Worm (Caenorhabditis elegans) whole organism, late embryonic: ENCODE results near the gene ZK892.5.

Experiments used
- C08G9.2 ChIP-seq: sonication (generic microtip); optimal IDR thresholded peaks from 2 replicates; lab custom pipeline; 2016; ENCODE audit warnings: mild to moderate bottlenecking, missing genetic modification characterization, moderate library complexity, missing compliant biosample characterization
- F13H6.1 ChIP-seq: sonication (generic microtip); optimal IDR thresholded peaks from 2 replicates; lab custom pipeline; 2016; ENCODE audit warnings: missing genetic modification characterization, missing compliant biosample characterization
- K02D7.2 ChIP-seq: sonication (generic microtip); optimal IDR thresholded peaks from 2 replicates; lab custom pipeline; 2017; ENCODE audit warnings: mild to moderate bottlenecking, missing genetic modification characterization, missing compliant biosample characterization
- ahr-1 ChIP-seq: sonication (generic microtip); optimal IDR thresholded peaks from 2 replicates; lab custom pipeline; 2016; ENCODE audit warnings: missing genetic modification characterization, missing compliant biosample characterization
- ama-1 ChIP-seq: fragments of 150-350 bp; optimal IDR thresholded peaks from 2 replicates; lab custom pipeline; 2014
- ceh-14 ChIP-seq: sonication (generic microtip); optimal IDR thresholded peaks from 2 replicates; lab custom pipeline; 2016; ENCODE audit warnings: missing genotype, missing genetic modification characterization, missing compliant biosample characterization
- ceh-18 ChIP-seq: sonication (generic microtip); optimal IDR thresholded peaks from 2 replicates; lab custom pipeline; 2016; ENCODE audit warnings: missing genetic modification characterization, missing compliant biosample characterization
- ceh-19 ChIP-seq: fragments of 200-800 bp; sonication (Bioruptor generic); optimal IDR thresholded peaks from 2 replicates; lab custom pipeline; 2018; ENCODE audit warnings: mild to moderate bottlenecking, missing genetic modification characterization, missing compliant biosample characterization
- ceh-2 ChIP-seq: sonication (generic microtip); optimal IDR thresholded peaks from 2 replicates; lab custom pipeline; 2016; ENCODE audit warnings: missing genotype, missing genetic modification characterization, missing compliant biosample characterization
- ceh-22 ChIP-seq: sonication (generic microtip); optimal IDR thresholded peaks from 2 replicates; lab custom pipeline; 2017; ENCODE audit warnings: missing biosample characterization, missing genetic modification characterization
- ceh-45 ChIP-seq: fragments of 200-800 bp; sonication (Bioruptor generic); IDR thresholded peaks from 2 replicates; pipeline ENCODE4 v1.3.6; 2022; ENCODE audit warnings: missing genetic modification reagents, missing genetic modification characterization, missing compliant biosample characterization
- ceh-9 ChIP-seq: sonication (generic microtip); optimal IDR thresholded peaks from 2 replicates; lab custom pipeline; 2016; ENCODE audit warnings: mild to moderate bottlenecking, missing genetic modification characterization, inconsistent platforms, missing compliant biosample characterization
- dve-1 ChIP-seq: sonication (generic microtip); optimal IDR thresholded peaks from 2 replicates; lab custom pipeline; 2017; ENCODE audit warnings: antibody characterized with exemption, mild to moderate bottlenecking, missing genetic modification characterization, missing compliant biosample characterization
- elt-2 ChIP-seq: sonication (generic microtip); optimal IDR thresholded peaks from 2 replicates; lab custom pipeline; 2016; ENCODE audit warnings: missing genetic modification reagents, missing genetic modification characterization, missing compliant biosample characterization
- elt-4 ChIP-seq: sonication (generic microtip); optimal IDR thresholded peaks from 2 replicates; lab custom pipeline; 2016; ENCODE audit warnings: missing genetic modification characterization, missing compliant biosample characterization
- fax-1 ChIP-seq: sonication (generic microtip); optimal IDR thresholded peaks from 2 replicates; lab custom pipeline; 2016; ENCODE audit warnings: missing genotype, missing genetic modification characterization, missing compliant biosample characterization
- fkh-10 ChIP-seq: fragments of 150-350 bp; optimal IDR thresholded peaks from 2 replicates; lab custom pipeline; 2014; ENCODE audit warnings: missing biosample characterization, missing genetic modification reagents, missing genetic modification characterization
- gmeb-2 ChIP-seq: sonication (generic microtip); optimal IDR thresholded peaks from 2 replicates; lab custom pipeline; 2016; ENCODE audit warnings: missing genetic modification characterization, inconsistent platforms, missing compliant biosample characterization
- hlh-13 ChIP-seq: fragments of 200-800 bp; sonication (Bioruptor generic); optimal IDR thresholded peaks from 2 replicates; lab custom pipeline; 2018; ENCODE audit warnings: mild to moderate bottlenecking, missing genetic modification characterization, missing compliant biosample characterization
- hlh-30 ChIP-seq: sonication (generic microtip); optimal IDR thresholded peaks from 2 replicates; lab custom pipeline; 2017; ENCODE audit warnings: antibody characterized with exemption, missing genetic modification characterization, missing compliant biosample characterization; ENCODE audit not compliant: insufficient read depth
- lim-6 ChIP-seq: sonication (generic microtip); optimal IDR thresholded peaks from 2 replicates; lab custom pipeline; 2016; ENCODE audit warnings: missing genetic modification characterization, missing compliant biosample characterization
- lin-11 ChIP-seq: fragments of 200-800 bp; sonication (Bioruptor generic); optimal IDR thresholded peaks from 2 replicates; lab custom pipeline; 2018; ENCODE audit warnings: mild to moderate bottlenecking, missing genetic modification characterization, missing compliant biosample characterization
- madf-2 ChIP-seq: sonication (generic microtip); optimal IDR thresholded peaks from 2 replicates; lab custom pipeline; 2017; ENCODE audit warnings: missing genetic modification characterization, missing compliant biosample characterization
- mec-3 ChIP-seq: sonication (generic microtip); optimal IDR thresholded peaks from 2 replicates; lab custom pipeline; 2016; ENCODE audit warnings: borderline replicate concordance, missing genetic modification characterization, missing compliant biosample characterization
- nfya-1 ChIP-seq: sonication (generic microtip); optimal IDR thresholded peaks from 2 replicates; lab custom pipeline; 2017; ENCODE audit warnings: missing genetic modification characterization, mild to moderate bottlenecking, missing compliant biosample characterization, antibody characterized with exemption, moderate library complexity
- nhr-11 ChIP-seq: fragments of 150-350 bp; optimal IDR thresholded peaks from 2 replicates; lab custom pipeline; 2014; ENCODE audit warnings: missing biosample characterization, missing genetic modification characterization
- npax-4 ChIP-seq: sonication (generic microtip); optimal IDR thresholded peaks from 2 replicates; lab custom pipeline; 2016; ENCODE audit warnings: missing genetic modification characterization, missing compliant biosample characterization
- odd-2 ChIP-seq: sonication (generic microtip); optimal IDR thresholded peaks from 2 replicates; lab custom pipeline; 2017; ENCODE audit warnings: antibody characterized with exemption, mild to moderate bottlenecking, missing genetic modification characterization, missing compliant biosample characterization
- pag-3 ChIP-seq: sonication (generic microtip); optimal IDR thresholded peaks from 2 replicates; lab custom pipeline; 2016; ENCODE audit warnings: missing compliant biosample characterization, missing genetic modification characterization, borderline replicate concordance
- pha-2 ChIP-seq: sonication (generic microtip); optimal IDR thresholded peaks from 2 replicates; lab custom pipeline; 2017; ENCODE audit warnings: mild to moderate bottlenecking, missing genetic modification characterization, missing compliant biosample characterization
- pqm-1 ChIP-seq: sonication (generic microtip); optimal IDR thresholded peaks from 2 replicates; lab custom pipeline; 2016; ENCODE audit warnings: missing genetic modification characterization, missing compliant biosample characterization
- ref-2 ChIP-seq: sonication (generic microtip); optimal IDR thresholded peaks from 2 replicates; lab custom pipeline; 2016; ENCODE audit warnings: missing genetic modification characterization, missing compliant biosample characterization
- sox-2 ChIP-seq: fragments of 200-800 bp; sonication (Bioruptor generic); IDR thresholded peaks from 2 replicates; pipeline ENCODE4 v1.3.6; 2022; ENCODE audit warnings: missing genetic modification reagents, missing genetic modification characterization, missing compliant biosample characterization
- sox-4 ChIP-seq: sonication (generic microtip); optimal IDR thresholded peaks from 2 replicates; lab custom pipeline; 2017; ENCODE audit warnings: mild to moderate bottlenecking, missing genetic modification characterization, inconsistent platforms, missing compliant biosample characterization
- tbx-2 ChIP-seq: sonication (generic microtip); optimal IDR thresholded peaks from 2 replicates; lab custom pipeline; 2016; ENCODE audit warnings: missing genetic modification characterization, missing compliant biosample characterization
- unc-42 ChIP-seq: sonication (generic microtip); optimal IDR thresholded peaks from 2 replicates; lab custom pipeline; 2016; ENCODE audit warnings: missing genotype, missing genetic modification characterization, missing compliant biosample characterization
- unc-55 ChIP-seq: sonication (generic microtip); optimal IDR thresholded peaks from 2 replicates; lab custom pipeline; 2017; ENCODE audit warnings: missing biosample characterization, missing genetic modification reagents, missing genetic modification characterization
- unc-86 ChIP-seq: sonication (generic microtip); optimal IDR thresholded peaks from 2 replicates; lab custom pipeline; 2016; ENCODE audit warnings: missing genetic modification characterization, missing compliant biosample characterization
- zip-5 ChIP-seq: sonication (generic microtip); optimal IDR thresholded peaks from 2 replicates; lab custom pipeline; 2016; ENCODE audit warnings: missing genetic modification characterization, missing compliant biosample characterization
- ztf-16 ChIP-seq: sonication (generic microtip); optimal IDR thresholded peaks from 2 replicates; lab custom pipeline; 2017; ENCODE audit warnings: missing genetic modification characterization, missing compliant biosample characterization

Gene ZK892.5

DNA sequence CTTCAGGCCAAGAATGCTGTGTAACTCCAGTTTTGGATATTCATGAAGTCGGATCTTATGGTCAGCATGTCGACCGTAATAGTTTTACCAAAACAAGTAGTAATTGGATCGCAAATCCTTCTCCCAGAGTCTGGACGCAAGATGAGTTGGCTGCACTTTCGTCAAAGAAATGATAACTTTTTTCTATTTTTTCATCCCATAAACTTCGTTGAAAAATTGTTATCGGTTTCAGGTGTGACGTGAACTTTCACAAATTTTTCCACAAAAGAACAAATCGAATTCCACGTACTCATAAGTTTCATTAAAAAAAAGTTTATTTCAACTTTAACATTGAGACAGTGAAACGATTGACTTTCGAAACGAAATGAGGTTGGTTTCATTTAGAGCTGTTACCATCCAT lies at the start of gene ZK892.5:
ZK892.5 (plus strand) TSS at position 301 of the 400 bp plus-strand sequence.
- TF ChIP-seq nfya-1 (tag; lab: Kevin White, UChicago) = no peak
- TF ChIP-seq fkh-10 (GFP tag; lab: Kevin White, UChicago) = no peak
- TF ChIP-seq ceh-19 (GFP tag; lab: Kevin White, UChicago) = no peak
- TF ChIP-seq ceh-22 (tag; lab: Kevin White, UChicago) = no peak
- no peak for TF ChIP-seq unc-55
- TF ChIP-seq ztf-16 (tag; lab: Kevin White, UChicago) = no peak
- TF ChIP-seq elt-2 (tag; lab: Kevin White, UChicago) = no peak
- TF ChIP-seq pag-3 (tag; lab: Kevin White, UChicago) = no peak
- TF ChIP-seq npax-4 (tag; lab: Kevin White, UChicago) = no peak
- no peak for TF ChIP-seq ahr-1
- no peak for TF ChIP-seq dve-1 (tag; lab: Kevin White, UChicago)
- no peak for TF ChIP-seq ceh-18
- no peak for TF ChIP-seq unc-42 (tag; lab: Kevin White, UChicago)
- no peak for TF ChIP-seq madf-2
- no peak for TF ChIP-seq gmeb-2
- no peak for TF ChIP-seq ceh-2
- TF ChIP-seq, all 69 proteins: peak for 0

DNA sequence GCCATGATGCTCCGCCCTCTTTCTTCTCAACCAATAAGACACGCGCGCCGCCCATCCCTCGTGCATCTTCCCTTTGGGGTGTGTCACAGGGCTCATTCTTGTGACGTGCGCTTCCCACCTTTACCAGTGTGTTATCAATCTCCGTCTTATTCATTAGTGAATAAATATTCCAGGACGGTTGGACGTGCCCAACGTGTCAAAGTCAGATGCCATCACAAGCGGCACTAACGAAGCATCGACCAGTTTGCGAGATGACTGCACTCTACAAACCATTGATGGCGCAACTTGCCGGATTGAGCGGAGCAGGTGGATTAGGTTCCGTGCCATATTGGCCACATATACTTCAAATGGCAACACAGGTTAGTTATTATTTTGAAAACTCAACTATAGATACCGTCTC lies 47.9 kb upstream of the ZK892.5 start:
- no peak for TF ChIP-seq ceh-9 (tag; lab: Kevin White, UChicago)
- TF ChIP-seq hlh-30 (tag; lab: Kevin White, UChicago) = peak; percentile 36
- TF ChIP-seq ref-2 (tag; lab: Kevin White, UChicago) = peak; percentile 10
- no peak for TF ChIP-seq lim-6
- no peak for TF ChIP-seq C08G9.2 (tag; lab: Kevin White, UChicago)
- no peak for TF ChIP-seq mec-3 (tag; lab: Kevin White, UChicago)
- peak; percentile 12 for TF ChIP-seq tbx-2 (tag; lab: Kevin White, UChicago)
- TF ChIP-seq F13H6.1 (tag; lab: Kevin White, UChicago) = no peak
- no peak for TF ChIP-seq pha-2 (tag; lab: Kevin White, UChicago)
- TF ChIP-seq madf-2 = no peak
- TF ChIP-seq sox-4 (tag; lab: Kevin White, UChicago) = no peak
- no peak for TF ChIP-seq zip-5
- peak; percentile 23 for TF ChIP-seq nfya-1 (tag; lab: Kevin White, UChicago)
- TF ChIP-seq odd-2 (tag; lab: Kevin White, UChicago) = no peak
- TF ChIP-seq fax-1 (tag; lab: Kevin White, UChicago) = no peak
- TF ChIP-seq lin-11 = no peak
- TF ChIP-seq sox-2 (GFP tag; lab: Robert Waterston, UW) = no peak
- no peak for TF ChIP-seq nhr-11 (tag; lab: Kevin White, UChicago)
- TF ChIP-seq, all 69 proteins: peak for 4

DNA sequence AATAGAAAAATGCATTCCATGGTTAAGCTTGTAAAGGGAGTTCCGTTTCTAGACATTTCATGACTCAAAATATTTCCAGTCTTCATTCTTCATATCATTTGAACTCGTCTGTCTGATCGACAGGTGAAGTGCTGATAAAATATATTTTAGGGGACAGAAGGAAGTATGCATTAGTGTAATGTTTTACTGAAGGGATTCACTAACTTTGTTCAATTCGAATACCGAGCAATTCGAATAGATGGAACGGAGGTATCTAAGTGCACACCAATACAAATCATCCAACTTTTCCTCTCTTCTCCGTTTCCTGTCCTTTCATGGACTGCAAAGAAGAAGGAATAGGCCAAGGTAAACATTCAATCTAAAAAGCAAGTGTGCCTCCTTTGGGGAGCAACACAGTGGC lies 44.2 kb upstream of the ZK892.5 start:
- TF ChIP-seq K02D7.2 (no peak), hlh-13 (GFP tag; lab: Kevin White, UChicago) (no peak), ama-1 (lab: Kevin White, UChicago) (no peak), ceh-14 (tag; lab: Kevin White, UChicago) (no peak), lim-6 (no peak), unc-86 (tag; lab: Kevin White, UChicago) (no peak), ceh-45 (GFP tag; lab: Robert Waterston, UW) (no peak), fkh-10 (GFP tag; lab: Kevin White, UChicago) (no peak), pqm-1 (no peak), elt-4 (tag; lab: Kevin White, UChicago) (no peak), pha-2 (tag; lab: Kevin White, UChicago) (no peak)
